Worm (Caenorhabditis elegans): Measurements from ENCODE around the gene ogdh-1.

The ogdh-1 gene

DNA sequence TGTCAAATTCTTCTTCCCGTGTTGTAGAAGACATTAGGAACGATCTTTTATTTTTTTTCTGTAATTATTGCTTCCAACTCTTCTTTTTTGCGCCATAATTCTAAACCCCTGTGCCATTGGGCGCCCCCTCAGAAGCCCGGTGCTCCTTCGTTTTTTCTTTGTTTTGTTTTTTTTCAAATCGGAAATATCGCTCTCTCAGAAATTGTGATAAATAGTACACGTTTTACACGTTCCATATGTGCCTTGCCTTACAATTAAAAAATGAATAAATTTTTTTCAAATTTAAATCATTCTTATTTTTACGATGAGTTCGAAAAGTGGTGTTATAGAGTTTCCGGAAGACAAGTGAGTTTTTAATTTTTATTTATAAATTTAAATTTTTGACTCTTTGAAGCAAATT is 54.4 kb downstream of the ogdh-1 start, which contains the start of gene F29B9.7:
Gene F29B9.7 (plus strand): TSS at position 301 of the 400 bp plus-strand sequence.
- TF ChIP-seq R02D3.7 (tag; optimal IDR thresholded peaks at IDR 0.05) (no peak), ceh-82 (tag; optimal IDR thresholded peaks at IDR 0.05) (no peak), unc-62 (GFP tag; optimal IDR thresholded peaks at IDR 0.05) (no peak), sea-2 (GFP tag; optimal IDR thresholded peaks at IDR 0.05) (no peak), nhr-12 (tag; optimal IDR thresholded peaks at IDR 0.05) (no peak), elt-3 (tag; optimal IDR thresholded peaks at IDR 0.05) (no peak)

- TF ChIP-seq tbx-2 (tag; optimal IDR thresholded peaks at IDR 0.05) (no peak), nfya-1 (tag; optimal IDR thresholded peaks at IDR 0.05; ENCODE audit: insufficient read depth) (no peak), nhr-237 (tag; optimal IDR thresholded peaks at IDR 0.05) (no peak), fos-1 (tag; optimal IDR thresholded peaks at IDR 0.05) (no peak), lin-39 (tag; optimal IDR thresholded peaks at IDR 0.05) (no peak), ceh-28 (tag; optimal IDR thresholded peaks at IDR 0.05) (no peak), snpc-4 (tag; optimal IDR thresholded peaks at IDR 0.05) (no peak), hmg-11 (tag; optimal IDR thresholded peaks at IDR 0.05) (no peak), fkh-2 (tag; optimal IDR thresholded peaks at IDR 0.05) (no peak), lsy-12 (tag; optimal IDR thresholded peaks at IDR 0.05) (no peak), ceh-9 (tag; optimal IDR thresholded peaks at IDR 0.05) (no peak), ceh-16 (tag; optimal IDR thresholded peaks at IDR 0.05) (no peak), pha-4 (tag; optimal IDR thresholded peaks at IDR 0.05) (no peak), R02D3.7 (tag; optimal IDR thresholded peaks at IDR 0.05) (no peak), nhr-76 (tag; optimal IDR thresholded peaks at IDR 0.05) (no peak), pqm-1 (tag; optimal IDR thresholded peaks at IDR 0.05) (no peak), zag-1 (tag; optimal IDR thresholded peaks at IDR 0.05) (no peak), egl-5 (tag; optimal IDR thresholded peaks at IDR 0.05) (no peak), nhr-28 (tag; optimal IDR thresholded peaks at IDR 0.05) (no peak)
Observed at ce11 chrIV:4647385-4647784, 56.4 kb downstream of the ogdh-1 start, which contains the start of gene F29B9.8. TSS of gene F29B9.8 (plus strand) at chrIV:4647685.
